Fruit fly (Drosophila melanogaster) whole organism, embryonic: ENCODE results near the gene Fkbp59.

Experiments
- CG15269 ChIP-seq: fragments of 200-800 bp; sonication (Bioruptor generic); optimal IDR thresholded peaks from 2 replicates; lab custom pipeline; 2018; ENCODE audit warnings: missing biosample characterization, mild to moderate bottlenecking, missing genetic modification characterization, moderate library complexity
- CG3838 ChIP-seq: fragments of 200-800 bp; sonication (Bioruptor generic); optimal IDR thresholded peaks from 3 replicates; lab custom pipeline; 2016; ENCODE audit warnings: missing biosample characterization, missing genetic modification characterization
- bigmax ChIP-seq: fragments of 200-800 bp; sonication (Bioruptor generic); optimal IDR thresholded peaks from 2 replicates; lab custom pipeline; 2018; ENCODE audit warnings: missing biosample characterization, mild to moderate bottlenecking, missing genetic modification characterization
- kay ChIP-seq: fragments of 200-800 bp; sonication (Bioruptor generic); optimal IDR thresholded peaks from 2 replicates; lab custom pipeline; 2016; ENCODE audit warnings: missing biosample characterization, missing genetic modification characterization
- shn ChIP-seq: fragments of 200-800 bp; sonication (Bioruptor generic); optimal IDR thresholded peaks from 3 replicates; lab custom pipeline; 2016; ENCODE audit warnings: missing biosample characterization, missing genetic modification characterization
- ssp ChIP-seq: fragments of 200-800 bp; sonication (Bioruptor generic); IDR thresholded peaks from 2 replicates; pipeline ENCODE4 v1.3.6; 2022; ENCODE audit warnings: missing biosample characterization, missing genetic modification characterization
- twi ChIP-seq: fragments of 200-800 bp; optimal IDR thresholded peaks from 2 replicates; lab custom pipeline; 2019; ENCODE audit warnings: missing biosample characterization, mild to moderate bottlenecking, missing genetic modification characterization, moderate library complexity

- no peak for TF ChIP-seq kay (GFP tag; lab: Kevin White, UChicago)
- TF ChIP-seq ssp (GFP tag; lab: Robert Waterston, UW) = no peak
- no peak for TF ChIP-seq shn (GFP tag; lab: Kevin White, UChicago)
- TF ChIP-seq twi (tag; lab: Kevin White, UChicago) = no peak
- TF ChIP-seq bigmax (GFP tag; lab: Kevin White, UChicago) = peak; percentile 75
- no peak for TF ChIP-seq CG15269 (tag; lab: Kevin White, UChicago)
- no peak for TF ChIP-seq CG3838 (GFP tag; lab: Kevin White, UChicago)
These were observed 24.9 kb downstream of the Fkbp59 start, which contains the start of the genes Etl1 and Srp54 for dm6 chr2L:9912570-9913260.
